Worm (Caenorhabditis elegans): Measurements from ENCODE around the gene C10C6.13.
A peak's percentile ranks its signal among the peaks of the same experiment; 100 is the strongest.

DNA sequence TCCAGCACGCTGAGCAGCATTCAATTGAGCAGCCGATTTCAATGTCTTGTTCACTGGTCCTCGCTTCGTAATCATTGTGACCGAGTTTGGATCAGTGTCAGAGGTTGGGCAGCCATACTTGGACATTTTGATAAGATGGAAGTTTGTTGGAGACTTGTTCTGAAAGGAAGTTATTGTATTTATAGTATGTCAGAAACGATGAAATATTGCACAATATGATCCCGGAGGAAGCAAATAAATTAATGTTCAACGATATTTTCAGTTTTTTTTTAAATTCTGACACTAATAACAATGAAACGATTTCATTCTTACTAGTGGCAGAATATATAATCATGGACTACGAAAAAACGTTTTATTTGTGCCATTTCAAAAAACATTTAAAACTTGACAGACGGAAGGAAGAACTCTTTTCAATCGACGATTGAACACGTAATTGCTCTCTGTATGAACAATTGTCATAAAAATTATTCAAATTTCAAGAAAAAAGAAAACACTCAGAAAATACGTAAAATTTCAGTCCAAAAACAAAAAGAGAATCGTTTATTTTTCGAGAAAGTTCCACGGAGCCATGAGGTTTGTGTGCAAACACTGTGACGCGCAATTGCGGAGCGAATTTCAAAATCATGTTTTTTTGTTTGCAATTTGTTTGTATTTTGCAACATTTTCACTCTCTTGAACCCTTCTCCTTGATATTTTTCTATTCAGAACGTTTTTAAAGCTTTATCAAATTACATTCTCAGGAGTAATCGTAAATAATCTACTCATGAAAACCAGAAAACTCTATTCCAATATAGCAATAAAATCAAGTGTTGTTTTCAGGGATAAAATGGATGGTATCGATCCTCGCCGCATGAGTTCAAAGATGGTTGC is 10.7 kb upstream of the C10C6.13 start, which contains the start of the genes mbf-1 and nse-4:
- no peak for TF ChIP-seq mdl-1 (tag; optimal IDR thresholded peaks at IDR 0.05)
- TF ChIP-seq fos-1 (tag; optimal IDR thresholded peaks at IDR 0.05): no peak
- no peak for TF ChIP-seq zag-1 (tag; optimal IDR thresholded peaks at IDR 0.05)
- no peak for TF ChIP-seq ceh-82 (tag; optimal IDR thresholded peaks at IDR 0.05)
- no peak for TF ChIP-seq ceh-9 (tag; optimal IDR thresholded peaks at IDR 0.05)
- peak; percentile 28 for TF ChIP-seq snpc-4 (tag; optimal IDR thresholded peaks at IDR 0.05)
- peak; percentile 45 for TF ChIP-seq fkh-10 (GFP tag; optimal IDR thresholded peaks at IDR 0.05)
- TF ChIP-seq nhr-76 (tag; optimal IDR thresholded peaks at IDR 0.05): no peak
- no peak for TF ChIP-seq unc-62 (GFP tag; optimal IDR thresholded peaks at IDR 0.05)
- peak; percentile 52 for TF ChIP-seq nhr-23 (tag; optimal IDR thresholded peaks at IDR 0.05)
- peak; percentile 46 for TF ChIP-seq hmg-11 (tag; optimal IDR thresholded peaks at IDR 0.05)
- peak; percentile 53 for TF ChIP-seq ama-1 (optimal IDR thresholded peaks at IDR 0.05)

Data from whole organism, L3 larva.